Worm (Caenorhabditis elegans) whole organism, L3 larva: Measurements from ENCODE around the gene F52G3.5.

ENCODE experiments used
- lin-39 ChIP-seq: fragments of 150-350 bp; optimal IDR thresholded peaks from 2 replicates; lab custom pipeline; 2018; ENCODE audit warnings: missing biosample characterization, missing genetic modification reagents, missing genetic modification characterization
- nhr-237 ChIP-seq: fragments of 150-350 bp; optimal IDR thresholded peaks from 2 replicates; lab custom pipeline; 2014; ENCODE audit warnings: missing biosample characterization, missing genetic modification characterization
- nhr-77 ChIP-seq: fragments of 150-350 bp; optimal IDR thresholded peaks from 2 replicates; lab custom pipeline; 2014; ENCODE audit warnings: missing biosample characterization, missing genetic modification characterization
- pqm-1 ChIP-seq: fragments of 150-350 bp; optimal IDR thresholded peaks from 2 replicates; lab custom pipeline; 2017; ENCODE audit warnings: missing biosample characterization, missing genetic modification characterization, inconsistent platforms

ce11 chrX:17013162-17013561, 37.2 kb upstream of the F52G3.5 start, which contains the start of gene F35B3.3:
- TF ChIP-seq lin-39 (tag; lab: Kevin White, UChicago) (no peak), nhr-237 (tag; lab: Kevin White, UChicago) (no peak), pqm-1 (tag; lab: Kevin White, UChicago) (no peak), nhr-77 (tag; lab: Kevin White, UChicago) (no peak)
